Worm (Caenorhabditis elegans) whole organism, young adult: ENCODE data around the gene T10F2.2.

ENCODE experiments used
- efl-1 ChIP-seq: fragments of 150-350 bp; optimal IDR thresholded peaks from 2 replicates; lab custom pipeline; 2014; ENCODE audit warnings: missing biosample characterization, missing genetic modification reagents, missing genetic modification characterization
- him-1 ChIP-seq: sonication (generic microtip); optimal IDR thresholded peaks from 2 replicates; lab custom pipeline; 2016; ENCODE audit warnings: missing genotype, missing genetic modification reagents, missing genetic modification characterization, missing compliant biosample characterization

DNA sequence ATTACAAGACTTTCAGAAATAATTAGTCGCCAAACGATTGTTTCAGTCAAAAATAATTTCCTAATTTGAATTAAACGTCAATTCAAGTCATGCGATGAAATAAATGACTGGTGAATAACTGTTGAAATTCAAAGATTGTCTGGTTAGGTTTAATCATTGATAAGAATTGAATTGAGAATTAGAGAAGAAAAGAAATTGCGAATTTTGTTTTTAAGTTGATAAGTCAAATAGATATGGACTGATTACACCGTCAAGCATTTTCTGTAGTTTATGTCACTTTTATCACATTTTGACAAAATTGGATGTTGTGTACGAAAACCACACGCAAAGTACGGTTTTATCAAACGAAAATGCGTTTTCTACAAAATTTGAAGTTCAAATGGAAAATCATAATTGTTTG, 36.2 kb upstream of the T10F2.2 start:
- no peak for TF ChIP-seq him-1
- no peak for TF ChIP-seq efl-1 (GFP tag; lab: Kevin White, UChicago)
